Worm (Caenorhabditis elegans): ENCODE data around the gene ztf-8.

ce11 chrIII:5286205-5286604 is 12.9 kb upstream of the ztf-8 start, which contains the start of gene ZC395.11:
- TF ChIP-seq hlh-4 (tag; optimal IDR thresholded peaks at IDR 0.05) (no peak), ceh-8 (GFP tag; optimal IDR thresholded peaks at IDR 0.05) (no peak), ztf-11 (tag; optimal IDR thresholded peaks at IDR 0.05) (no peak), tbx-2 (tag; optimal IDR thresholded peaks at IDR 0.05) (no peak), nhr-77 (tag; optimal IDR thresholded peaks at IDR 0.05) (no peak), nhr-237 (tag; optimal IDR thresholded peaks at IDR 0.05) (no peak), F16B12.6 (tag; optimal IDR thresholded peaks at IDR 0.05) (no peak), ama-1 (optimal IDR thresholded peaks at IDR 0.05) (no peak), elt-2 (tag; optimal IDR thresholded peaks at IDR 0.05) (no peak), egl-27 (tag; optimal IDR thresholded peaks at IDR 0.05) (no peak), jun-1 (tag; optimal IDR thresholded peaks at IDR 0.05) (no peak), blmp-1 (tag; optimal IDR thresholded peaks at IDR 0.05) (no peak), lin-39 (tag; optimal IDR thresholded peaks at IDR 0.05) (no peak)
